Worm (Caenorhabditis elegans) whole organism, late embryonic: ENCODE data around the gene hst-6.

Experiments
- C38D4.7 ChIP-seq: fragments of 200-800 bp; sonication (Bioruptor generic); optimal IDR thresholded peaks from 2 replicates; lab custom pipeline; 2018; ENCODE audit warnings: mild to moderate bottlenecking, missing genetic modification characterization, moderate library complexity, missing compliant biosample characterization
- F13H6.1 ChIP-seq: sonication (generic microtip); optimal IDR thresholded peaks from 2 replicates; lab custom pipeline; 2016; ENCODE audit warnings: missing genetic modification characterization, missing compliant biosample characterization
- K02D7.2 ChIP-seq: sonication (generic microtip); optimal IDR thresholded peaks from 2 replicates; lab custom pipeline; 2017; ENCODE audit warnings: mild to moderate bottlenecking, missing genetic modification characterization, missing compliant biosample characterization
- K09A11.1 ChIP-seq: sonication (generic microtip); optimal IDR thresholded peaks from 2 replicates; lab custom pipeline; 2017; ENCODE audit warnings: antibody characterized with exemption, mild to moderate bottlenecking, missing genetic modification characterization, missing compliant biosample characterization; ENCODE audit not compliant: insufficient read depth
- T23F11.4 ChIP-seq: fragments of 200-800 bp; sonication (Bioruptor generic); optimal IDR thresholded peaks from 2 replicates; lab custom pipeline; 2018; ENCODE audit warnings: mild to moderate bottlenecking, missing genetic modification characterization, missing compliant biosample characterization
- Y22D7AL.16 ChIP-seq: sonication (generic microtip); optimal IDR thresholded peaks from 2 replicates; lab custom pipeline; 2016; ENCODE audit warnings: missing genetic modification characterization, missing compliant biosample characterization
- ama-1 ChIP-seq: fragments of 150-350 bp; optimal IDR thresholded peaks from 2 replicates; lab custom pipeline; 2014
- ceh-18 ChIP-seq: sonication (generic microtip); optimal IDR thresholded peaks from 2 replicates; lab custom pipeline; 2016; ENCODE audit warnings: missing genetic modification characterization, missing compliant biosample characterization
- ceh-22 ChIP-seq: sonication (generic microtip); optimal IDR thresholded peaks from 2 replicates; lab custom pipeline; 2017; ENCODE audit warnings: missing biosample characterization, missing genetic modification characterization
- ceh-24 ChIP-seq: sonication (generic microtip); optimal IDR thresholded peaks from 2 replicates; lab custom pipeline; 2016; ENCODE audit warnings: mild to moderate bottlenecking, missing genetic modification characterization, missing compliant biosample characterization
- ceh-30 ChIP-seq: fragments of 150-350 bp; optimal IDR thresholded peaks from 2 replicates; lab custom pipeline; 2014; ENCODE audit warnings: missing biosample characterization, missing genetic modification characterization
- ceh-34 ChIP-seq: sonication (generic microtip); optimal IDR thresholded peaks from 2 replicates; lab custom pipeline; 2016; ENCODE audit warnings: mild to moderate bottlenecking, missing genetic modification characterization, missing compliant biosample characterization
- ceh-48 ChIP-seq: sonication (generic microtip); optimal IDR thresholded peaks from 2 replicates; lab custom pipeline; 2016; ENCODE audit warnings: missing genetic modification characterization, inconsistent platforms, missing compliant biosample characterization
- ceh-6 ChIP-seq: fragments of 200-800 bp; sonication (Bioruptor generic); optimal IDR thresholded peaks from 2 replicates; lab custom pipeline; 2018; ENCODE audit warnings: mild to moderate bottlenecking, missing genetic modification characterization, missing compliant biosample characterization
- che-1 ChIP-seq: sonication (generic microtip); optimal IDR thresholded peaks from 2 replicates; lab custom pipeline; 2016; ENCODE audit warnings: mild to moderate bottlenecking, missing genetic modification characterization, missing compliant biosample characterization
- elt-2 ChIP-seq: sonication (generic microtip); optimal IDR thresholded peaks from 2 replicates; lab custom pipeline; 2016; ENCODE audit warnings: missing genetic modification reagents, missing genetic modification characterization, missing compliant biosample characterization
- elt-4 ChIP-seq: sonication (generic microtip); optimal IDR thresholded peaks from 2 replicates; lab custom pipeline; 2016; ENCODE audit warnings: missing genetic modification characterization, missing compliant biosample characterization
- fax-1 ChIP-seq: sonication (generic microtip); optimal IDR thresholded peaks from 2 replicates; lab custom pipeline; 2016; ENCODE audit warnings: missing genotype, missing genetic modification characterization, missing compliant biosample characterization
- fkh-10 ChIP-seq: fragments of 150-350 bp; optimal IDR thresholded peaks from 2 replicates; lab custom pipeline; 2014; ENCODE audit warnings: missing biosample characterization, missing genetic modification reagents, missing genetic modification characterization
- fkh-6 ChIP-seq: sonication (generic microtip); optimal IDR thresholded peaks from 2 replicates; lab custom pipeline; 2016; ENCODE audit warnings: missing genetic modification characterization, missing compliant biosample characterization
- gmeb-2 ChIP-seq: sonication (generic microtip); optimal IDR thresholded peaks from 2 replicates; lab custom pipeline; 2016; ENCODE audit warnings: missing genetic modification characterization, inconsistent platforms, missing compliant biosample characterization
- hlh-15 ChIP-seq: sonication (generic microtip); optimal IDR thresholded peaks from 2 replicates; lab custom pipeline; 2016; ENCODE audit warnings: missing genetic modification characterization, missing compliant biosample characterization
- hlh-30 ChIP-seq: sonication (generic microtip); optimal IDR thresholded peaks from 2 replicates; lab custom pipeline; 2017; ENCODE audit warnings: antibody characterized with exemption, missing genetic modification characterization, missing compliant biosample characterization; ENCODE audit not compliant: insufficient read depth
- lin-11 ChIP-seq: fragments of 200-800 bp; sonication (Bioruptor generic); optimal IDR thresholded peaks from 2 replicates; lab custom pipeline; 2018; ENCODE audit warnings: mild to moderate bottlenecking, missing genetic modification characterization, missing compliant biosample characterization
- mec-3 ChIP-seq: sonication (generic microtip); optimal IDR thresholded peaks from 2 replicates; lab custom pipeline; 2016; ENCODE audit warnings: borderline replicate concordance, missing genetic modification characterization, missing compliant biosample characterization
- nhr-11 ChIP-seq: fragments of 150-350 bp; optimal IDR thresholded peaks from 2 replicates; lab custom pipeline; 2014; ENCODE audit warnings: missing biosample characterization, missing genetic modification characterization
- pat-9 ChIP-seq: fragments of 200-800 bp; sonication (Bioruptor generic); optimal IDR thresholded peaks from 2 replicates; lab custom pipeline; 2018; ENCODE audit warnings: mild to moderate bottlenecking, missing genetic modification characterization, moderate library complexity, missing compliant biosample characterization
- pros-1 ChIP-seq: fragments of 150-350 bp; optimal IDR thresholded peaks from 2 replicates; lab custom pipeline; 2014; ENCODE audit warnings: missing biosample characterization, missing genetic modification reagents, missing genetic modification characterization
- rnt-1 ChIP-seq: sonication (generic microtip); optimal IDR thresholded peaks from 2 replicates; lab custom pipeline; 2016; ENCODE audit warnings: missing genetic modification characterization, missing compliant biosample characterization
- sdc-2 ChIP-seq: sonication (generic microtip); optimal IDR thresholded peaks from 2 replicates; lab custom pipeline; 2016; ENCODE audit warnings: missing genotype, missing genetic modification characterization, missing compliant biosample characterization
- sox-2 ChIP-seq: fragments of 200-800 bp; sonication (Bioruptor generic); IDR thresholded peaks from 2 replicates; pipeline ENCODE4 v1.3.6; 2022; ENCODE audit warnings: missing genetic modification reagents, missing genetic modification characterization, missing compliant biosample characterization
- unc-3 ChIP-seq, 2 experiments: fragments of 200-800 bp in 1 of 2; sonication (Bioruptor generic) in 1 of 2; sonication (generic microtip) in 1 of 2; conservative IDR thresholded peaks in 1 of 2; optimal IDR thresholded peaks in 1 of 2; 2 replicates each; pipeline versions ENCODE4 v1.3.6 to Lab custom; 2016 to 2022; ENCODE audit warnings: missing compliant biosample characterization in 2 of 2, missing genetic modification characterization in 2 of 2, missing genetic modification reagents in 1 of 2
- unc-42 ChIP-seq: sonication (generic microtip); optimal IDR thresholded peaks from 2 replicates; lab custom pipeline; 2016; ENCODE audit warnings: missing genotype, missing genetic modification characterization, missing compliant biosample characterization
- unc-55 ChIP-seq: sonication (generic microtip); optimal IDR thresholded peaks from 2 replicates; lab custom pipeline; 2017; ENCODE audit warnings: missing biosample characterization, missing genetic modification reagents, missing genetic modification characterization
- zip-5 ChIP-seq: sonication (generic microtip); optimal IDR thresholded peaks from 2 replicates; lab custom pipeline; 2016; ENCODE audit warnings: missing genetic modification characterization, missing compliant biosample characterization
- ztf-16 ChIP-seq: sonication (generic microtip); optimal IDR thresholded peaks from 2 replicates; lab custom pipeline; 2017; ENCODE audit warnings: missing genetic modification characterization, missing compliant biosample characterization

hst-6 gene

DNA sequence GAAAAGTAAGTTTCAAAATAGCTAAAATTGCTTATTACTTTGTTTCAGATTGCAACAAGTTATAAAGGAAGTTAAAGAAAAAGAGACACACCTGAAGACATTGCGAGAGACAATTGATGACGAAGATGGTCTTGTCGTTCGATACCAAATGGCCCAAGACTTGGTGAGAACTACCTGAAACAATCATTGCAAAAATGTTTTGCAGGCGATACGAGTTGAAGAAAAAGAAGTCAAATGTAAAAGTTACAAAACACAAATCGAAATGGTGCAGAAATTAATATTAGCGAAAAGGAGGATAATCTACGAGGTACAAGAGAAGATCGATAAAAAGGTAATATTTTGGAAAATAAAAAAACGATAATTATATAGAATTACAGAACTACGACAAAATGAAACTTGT, 4.3 kb downstream of the hst-6 start, which contains the start of gene rga-8 (continued):
- TF ChIP-seq ceh-6 (GFP tag; lab: Kevin White, UChicago) (no peak), mec-3 (tag; lab: Kevin White, UChicago) (no peak)

DNA sequence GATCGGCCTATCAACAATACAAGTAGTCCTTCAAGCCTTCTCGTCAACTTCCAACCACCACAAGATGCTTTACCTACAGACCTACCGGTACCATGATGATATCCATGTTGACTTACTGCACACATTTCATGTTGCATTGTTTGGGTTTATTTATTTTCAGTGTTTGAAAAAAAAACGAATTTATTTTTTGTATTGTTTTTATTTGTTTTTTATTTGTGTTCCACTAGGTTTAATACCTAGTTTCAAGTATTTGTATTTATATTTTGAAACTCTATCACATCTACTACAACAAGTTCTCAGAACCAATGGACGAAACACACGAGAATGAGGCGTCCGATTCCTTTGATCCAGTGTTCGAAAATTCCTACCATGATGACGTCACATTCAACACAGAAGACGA, 8.2 kb downstream of the hst-6 start, which contains the start of gene vps-41:
Gene vps-41 (plus strand): TSS at position 301 of the 400 bp plus-strand sequence.
- TF ChIP-seq C38D4.7 (GFP tag; lab: Kevin White, UChicago) (no peak), sox-2 (GFP tag; lab: Robert Waterston, UW) (no peak), che-1 (no peak), hlh-15 (no peak), K02D7.2 (tag; lab: Kevin White, UChicago) (no peak)

DNA sequence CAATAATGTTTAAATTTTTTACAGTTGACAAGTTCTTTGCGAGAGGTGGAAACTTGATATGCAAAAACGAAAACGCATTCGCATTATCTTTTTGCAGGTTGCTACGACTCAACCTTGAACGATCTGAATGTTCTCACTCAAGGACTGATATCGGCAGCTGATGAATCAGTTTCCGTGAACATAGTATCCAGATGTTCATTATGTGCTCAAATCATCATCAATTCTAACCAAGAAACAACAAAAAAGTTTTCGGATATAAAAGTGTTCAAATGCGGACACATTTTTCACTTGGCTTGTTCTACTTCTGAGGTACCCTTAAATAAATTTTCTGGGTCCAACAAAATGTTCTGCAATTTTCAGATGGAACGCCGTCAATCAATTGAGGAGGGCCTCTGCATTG, 13.7 kb downstream of the hst-6 start:
- TF ChIP-seq zip-5: no peak
- TF ChIP-seq ama-1: no peak
- TF ChIP-seq hlh-15: no peak
- no peak for TF ChIP-seq T23F11.4 (GFP tag; lab: Kevin White, UChicago)
- no peak for TF ChIP-seq ceh-48 (tag; lab: Kevin White, UChicago)
- no peak for TF ChIP-seq F13H6.1
- no peak for TF ChIP-seq fkh-6 (tag; lab: Kevin White, UChicago)
- TF ChIP-seq ztf-16 (tag; lab: Kevin White, UChicago): no peak
- no peak for TF ChIP-seq elt-4 (tag; lab: Kevin White, UChicago)
- no peak for TF ChIP-seq fkh-10 (GFP tag; lab: Kevin White, UChicago)
- TF ChIP-seq unc-55: no peak
- TF ChIP-seq fax-1 (tag; lab: Kevin White, UChicago): no peak

DNA sequence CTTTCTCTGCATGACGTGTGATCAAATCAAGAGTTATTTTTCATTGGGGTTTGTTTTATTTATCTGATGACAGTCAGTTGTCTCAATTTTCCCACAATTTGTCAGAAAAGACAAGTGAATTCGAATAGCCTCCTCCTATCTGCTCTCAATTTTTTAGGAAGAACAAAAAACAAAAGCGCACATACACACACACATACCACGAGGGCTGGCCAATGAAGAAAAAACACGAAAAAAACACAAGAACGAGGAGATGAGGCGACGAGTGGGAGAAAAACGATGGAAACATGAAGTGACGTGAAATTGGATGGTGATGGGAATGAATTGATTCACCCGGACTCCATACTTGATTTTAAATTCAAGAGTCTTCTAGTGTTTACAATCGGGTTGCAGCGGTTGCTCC, 18.5 kb downstream of the hst-6 start:
- TF ChIP-seq ceh-18 (tag; lab: Kevin White, UChicago) (no peak), ceh-34 (tag; lab: Kevin White, UChicago) (no peak), fkh-10 (GFP tag; lab: Kevin White, UChicago) (no peak), nhr-11 (no peak), F13H6.1 (no peak), K09A11.1 (no peak), Y22D7AL.16 (tag; lab: Kevin White, UChicago) (no peak), T23F11.4 (GFP tag; lab: Kevin White, UChicago) (no peak), unc-55 (no peak), sdc-2 (no peak), K02D7.2 (tag; lab: Kevin White, UChicago) (no peak)

DNA sequence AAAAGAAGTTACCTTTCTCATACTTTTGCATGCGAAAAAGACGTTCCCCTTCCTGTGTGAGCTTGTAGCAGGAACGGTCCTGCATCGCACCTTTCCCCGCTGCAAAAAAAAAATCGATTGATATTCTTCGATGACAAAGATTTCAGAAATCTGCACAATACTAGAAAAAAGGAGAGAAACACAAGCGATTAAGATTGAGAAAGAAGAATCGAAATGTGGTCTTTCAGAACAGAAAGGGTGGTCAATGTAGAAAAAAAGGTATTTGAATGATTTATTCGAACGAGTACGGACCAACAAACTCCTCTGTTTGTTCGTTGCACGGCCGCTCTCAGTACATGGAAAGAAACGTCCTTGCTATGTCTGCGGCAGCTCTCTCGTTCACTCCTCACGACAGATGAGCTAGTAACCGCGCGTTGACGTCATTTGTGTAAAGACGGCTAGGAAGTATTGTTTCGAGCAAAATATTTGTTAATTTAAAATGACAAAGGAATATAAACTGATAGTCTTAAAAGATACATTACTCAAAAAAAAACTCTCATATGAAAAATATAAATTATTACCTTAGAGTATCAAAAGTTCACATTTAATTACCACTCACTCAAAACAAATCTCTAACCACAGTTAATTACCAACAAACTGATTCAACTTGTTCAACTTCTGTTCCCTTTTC, 22.7 kb downstream of the hst-6 start, which contains the start of gene ift-81:
Gene ift-81 (plus strand): TSS at position 620 of the 670 bp plus-strand sequence.
- TF ChIP-seq hlh-30 (no peak), rnt-1 (tag; lab: Kevin White, UChicago) (no peak), ztf-16 (tag; lab: Kevin White, UChicago) (no peak)

DNA sequence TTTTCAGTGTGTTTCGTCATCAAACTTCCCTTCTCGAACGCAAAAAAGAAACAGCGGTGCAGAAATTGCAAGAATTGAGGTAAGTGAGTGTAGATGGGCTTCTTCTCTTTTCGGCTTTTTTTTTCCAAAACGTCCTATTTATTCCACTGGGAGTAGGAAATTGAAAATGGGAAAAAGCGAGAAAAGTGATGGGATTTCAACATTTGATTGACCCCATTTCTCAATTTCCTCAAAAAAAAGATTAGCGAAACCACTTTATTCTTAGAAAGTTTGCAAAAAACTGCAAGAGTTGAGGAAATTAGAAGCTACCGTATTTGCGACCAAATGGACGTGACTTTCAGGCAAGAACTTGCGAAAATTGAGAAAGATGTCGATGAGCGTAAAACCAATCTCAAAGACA, 28.1 kb downstream of the hst-6 start, which contains the start of gene ags-3:
Gene ags-3 (minus strand): TSS at position 101 of the 400 bp plus-strand sequence.
- TF ChIP-seq zip-5 (no peak), K09A11.1 (no peak), pat-9 (tag; lab: Kevin White, UChicago) (no peak), elt-2 (no peak), ceh-22 (tag; lab: Kevin White, UChicago) (no peak), pros-1 (tag; lab: Kevin White, UChicago) (no peak), ceh-24 (tag; lab: Kevin White, UChicago) (no peak), lin-11 (tag; lab: Kevin White, UChicago) (no peak), gmeb-2 (tag; lab: Kevin White, UChicago) (no peak), unc-3 (GFP tag; conservative IDR thresholded peaks at IDR 0.05; lab: Robert Waterston, UW) (no peak), unc-3 (tag; optimal IDR thresholded peaks at IDR 0.05; lab: Kevin White, UChicago) (no peak), ceh-30 (tag; lab: Kevin White, UChicago) (no peak), unc-42 (no peak), fax-1 (tag; lab: Kevin White, UChicago) (no peak)
